Fruit fly (Drosophila melanogaster) whole organism, embryonic: Measurements from ENCODE around the gene CG32206.

Experiments
- ATbp ChIP-seq: fragments of 200-800 bp; sonication (Bioruptor generic); optimal IDR thresholded peaks from 2 replicates; lab custom pipeline; 2017; ENCODE audit warnings: missing biosample characterization, mild to moderate bottlenecking, missing genetic modification characterization, missing genetic modification reagents
- Atf6 ChIP-seq: fragments of 200-800 bp; sonication (Bioruptor generic); IDR thresholded peaks from 2 replicates; pipeline ENCODE4 v1.3.6; 2022; ENCODE audit warnings: missing biosample characterization, missing genetic modification characterization
- CG10366 ChIP-seq: fragments of 200-800 bp; sonication (Bioruptor generic); IDR thresholded peaks from 2 replicates; pipeline ENCODE4 v1.3.6; 2022; ENCODE audit warnings: missing biosample characterization, missing genetic modification characterization
- CG10543 ChIP-seq: fragments of 200-800 bp; sonication (Bioruptor generic); optimal IDR thresholded peaks from 3 replicates; lab custom pipeline; 2017; ENCODE audit warnings: missing biosample characterization, mild to moderate bottlenecking, missing genetic modification characterization, moderate library complexity
- CG10654 ChIP-seq: fragments of 200-800 bp; sonication (Bioruptor generic); optimal IDR thresholded peaks from 2 replicates; lab custom pipeline; 2016; ENCODE audit warnings: missing biosample characterization, missing genetic modification characterization
- CG11398 ChIP-seq: fragments of 200-800 bp; sonication (Bioruptor generic); optimal IDR thresholded peaks from 2 replicates; lab custom pipeline; 2016; ENCODE audit warnings: missing biosample characterization, missing genetic modification characterization
- CG14965 ChIP-seq: fragments of 200-800 bp; sonication (Bioruptor generic); optimal IDR thresholded peaks from 2 replicates; lab custom pipeline; 2016; ENCODE audit warnings: missing biosample characterization, missing genetic modification characterization, borderline replicate concordance
- CG15479 ChIP-seq: fragments of 200-800 bp; sonication (Bioruptor generic); optimal IDR thresholded peaks from 3 replicates; lab custom pipeline; 2019; ENCODE audit warnings: missing biosample characterization, mild to moderate bottlenecking, missing genetic modification characterization, moderate library complexity
- CG16779 ChIP-seq: fragments of 200-800 bp; sonication (Bioruptor generic); IDR thresholded peaks from 2 replicates; pipeline ENCODE4 v1.3.6; 2022; ENCODE audit warnings: missing biosample characterization, missing genetic modification characterization
- CG2116 ChIP-seq: fragments of 200-800 bp; sonication (Bioruptor generic); optimal IDR thresholded peaks from 3 replicates; lab custom pipeline; 2018; ENCODE audit warnings: missing biosample characterization, mild to moderate bottlenecking, missing genetic modification characterization
- CG2199 ChIP-seq: fragments of 200-800 bp; sonication (Bioruptor generic); IDR thresholded peaks from 3 replicates; pipeline ENCODE4 v1.3.6; 2022; ENCODE audit warnings: missing biosample characterization, missing genetic modification characterization
- CG3838 ChIP-seq: fragments of 200-800 bp; sonication (Bioruptor generic); optimal IDR thresholded peaks from 3 replicates; lab custom pipeline; 2016; ENCODE audit warnings: missing biosample characterization, missing genetic modification characterization
- CG4424 ChIP-seq: fragments of 200-800 bp; sonication (Bioruptor generic); optimal IDR thresholded peaks from 3 replicates; lab custom pipeline; 2016; ENCODE audit warnings: missing biosample characterization, missing genetic modification characterization
- CG4854 ChIP-seq: fragments of 200-800 bp; sonication (Bioruptor generic); optimal IDR thresholded peaks from 2 replicates; lab custom pipeline; 2016; ENCODE audit warnings: missing biosample characterization, missing genetic modification characterization, inconsistent platforms
- CG5180 ChIP-seq: fragments of 200-800 bp; sonication (Bioruptor generic); optimal IDR thresholded peaks from 3 replicates; lab custom pipeline; 2017; ENCODE audit warnings: missing biosample characterization, missing genetic modification characterization, mild to moderate bottlenecking, moderate library complexity, missing genetic modification reagents
- CG6254 ChIP-seq: fragments of 200-800 bp; sonication (Bioruptor generic); optimal IDR thresholded peaks from 3 replicates; lab custom pipeline; 2017; ENCODE audit warnings: mild to moderate bottlenecking, missing biosample characterization, missing genetic modification reagents, missing genetic modification characterization
- CG8359 ChIP-seq: fragments of 200-800 bp; sonication (Bioruptor generic); optimal IDR thresholded peaks from 2 replicates; lab custom pipeline; 2017; ENCODE audit warnings: missing biosample characterization, mild to moderate bottlenecking, missing genetic modification characterization, borderline replicate concordance
- CHES-1-like ChIP-seq: fragments of 200-800 bp; sonication (Bioruptor generic); optimal IDR thresholded peaks from 2 replicates; lab custom pipeline; 2016; ENCODE audit warnings: missing biosample characterization, missing genetic modification characterization
- D19B ChIP-seq: fragments of 200-800 bp; sonication (Bioruptor generic); optimal IDR thresholded peaks from 2 replicates; lab custom pipeline; 2017; ENCODE audit warnings: missing biosample characterization, mild to moderate bottlenecking, missing genetic modification characterization
- Dek ChIP-seq: fragments of 200-800 bp; sonication (Bioruptor generic); optimal IDR thresholded peaks from 3 replicates; lab custom pipeline; 2019; ENCODE audit warnings: missing biosample characterization, mild to moderate bottlenecking, missing genetic modification characterization, moderate library complexity
- Dll ChIP-seq: fragments of 200-800 bp; sonication (Bioruptor generic); IDR thresholded peaks from 4 replicates; pipeline ENCODE4 v1.3.6; 2022; ENCODE audit warnings: missing biosample characterization, missing genetic modification characterization; ENCODE audit not compliant: partially characterized antibody
- Doc2 ChIP-seq: fragments of 200-800 bp; sonication (Bioruptor generic); IDR thresholded peaks from 2 replicates; pipeline ENCODE4 v1.3.6; 2022; ENCODE audit warnings: missing biosample characterization, missing genetic modification characterization
- HHEX ChIP-seq: fragments of 200-800 bp; sonication (Bioruptor generic); optimal IDR thresholded peaks from 3 replicates; lab custom pipeline; 2017; ENCODE audit warnings: missing biosample characterization, mild to moderate bottlenecking, missing genetic modification characterization, missing genetic modification reagents
- Hey ChIP-seq: fragments of 200-800 bp; sonication (Bioruptor generic); optimal IDR thresholded peaks from 3 replicates; lab custom pipeline; 2018; ENCODE audit warnings: missing biosample characterization, mild to moderate bottlenecking, missing genetic modification characterization
- Lpt ChIP-seq: fragments of >200 bp; optimal IDR thresholded peaks from 2 replicates; lab custom pipeline; 2018; ENCODE audit warnings: missing biosample characterization, missing genetic modification characterization
- Med ChIP-seq: fragments of 200-800 bp; sonication (Bioruptor generic); peaks from one replicate; lab custom pipeline; 2016; ENCODE audit warnings: missing biosample characterization, missing genetic modification characterization, mild to moderate bottlenecking, inconsistent platforms, moderate library complexity
- Nf-YB ChIP-seq: fragments of 200-800 bp; sonication (Bioruptor generic); optimal IDR thresholded peaks from 3 replicates; lab custom pipeline; 2019; ENCODE audit warnings: missing biosample characterization, mild to moderate bottlenecking, missing genetic modification characterization, moderate library complexity
- Optix ChIP-seq: fragments of 200-800 bp; sonication (Bioruptor generic); IDR thresholded peaks from 3 replicates; pipeline ENCODE4 v1.3.6; 2022; ENCODE audit warnings: missing biosample characterization, missing genetic modification characterization
- Rx ChIP-seq: fragments of 200-800 bp; sonication (Bioruptor generic); IDR thresholded peaks from 2 replicates; pipeline ENCODE4 v1.3.6; 2022; ENCODE audit warnings: missing biosample characterization, missing genetic modification characterization
- Usf ChIP-seq: fragments of 200-800 bp; sonication (Bioruptor generic); optimal IDR thresholded peaks from 2 replicates; lab custom pipeline; 2017; ENCODE audit warnings: missing genotype, missing biosample characterization, missing genetic modification characterization
- abd-A ChIP-seq: fragments of 200-800 bp; sonication (Bioruptor generic); optimal IDR thresholded peaks from 3 replicates; lab custom pipeline; 2019; ENCODE audit warnings: missing biosample characterization, mild to moderate bottlenecking, missing genetic modification characterization, moderate library complexity
- ash1 ChIP-seq: fragments of 200-800 bp; sonication (Bioruptor generic); optimal IDR thresholded peaks from 2 replicates; lab custom pipeline; 2018; ENCODE audit warnings: missing biosample characterization, mild to moderate bottlenecking, missing genetic modification characterization
- chinmo ChIP-seq: fragments of 200-800 bp; sonication (Bioruptor generic); IDR thresholded peaks from 4 replicates; pipeline ENCODE4 v1.3.6; 2022; ENCODE audit warnings: missing biosample characterization, missing genetic modification characterization; ENCODE audit not compliant: partially characterized antibody
- crc ChIP-seq: fragments of 200-800 bp; sonication (Bioruptor generic); optimal IDR thresholded peaks from 2 replicates; lab custom pipeline; 2016; ENCODE audit warnings: missing biosample characterization, missing genetic modification characterization
- dmrt99B ChIP-seq: fragments of 200-800 bp; sonication (Bioruptor generic); optimal IDR thresholded peaks from 2 replicates; lab custom pipeline; 2018; ENCODE audit warnings: missing biosample characterization, mild to moderate bottlenecking, missing genetic modification characterization, moderate library complexity
- dysf ChIP-seq: fragments of 200-800 bp; sonication (Bioruptor generic); IDR thresholded peaks from 3 replicates; pipeline ENCODE4 v1.3.6; 2022; ENCODE audit warnings: missing biosample characterization, missing genetic modification characterization
- ems ChIP-seq: fragments of 200-800 bp; sonication (Bioruptor generic); optimal IDR thresholded peaks from 3 replicates; lab custom pipeline; 2016; ENCODE audit warnings: missing biosample characterization, missing genetic modification characterization
- fd64A ChIP-seq: fragments of 200-800 bp; sonication (Bioruptor generic); optimal IDR thresholded peaks from 3 replicates; lab custom pipeline; 2018; ENCODE audit warnings: missing biosample characterization, mild to moderate bottlenecking, missing genetic modification characterization
- fu2 ChIP-seq: fragments of 200-800 bp; sonication (Bioruptor generic); optimal IDR thresholded peaks from 2 replicates; lab custom pipeline; 2016; ENCODE audit warnings: missing biosample characterization, missing genetic modification characterization
- gro ChIP-seq: fragments of 200-800 bp; sonication (Bioruptor generic); optimal IDR thresholded peaks from 2 replicates; lab custom pipeline; 2016; ENCODE audit warnings: missing biosample characterization, missing genetic modification characterization
- gt ChIP-seq: fragments of 200-800 bp; sonication (Bioruptor generic); IDR thresholded peaks from 2 replicates; pipeline ENCODE4 v1.3.6; 2022; ENCODE audit warnings: missing biosample characterization, missing genetic modification characterization
- ind ChIP-seq: fragments of 200-800 bp; sonication (Bioruptor generic); optimal IDR thresholded peaks from 3 replicates; lab custom pipeline; 2016; ENCODE audit warnings: missing biosample characterization, missing genetic modification characterization
- insv ChIP-seq, 2 experiments: fragments of 200-800 bp; sonication (Bioruptor generic); optimal IDR thresholded peaks; 3 replicates each; lab custom pipeline; 2016 to 2018; ENCODE audit warnings: missing biosample characterization in 2 of 2, missing genetic modification characterization in 2 of 2
- onecut ChIP-seq: fragments of 200-800 bp; sonication (Bioruptor generic); IDR thresholded peaks from 2 replicates; pipeline ENCODE4 v1.3.6; 2022; ENCODE audit warnings: missing biosample characterization, missing genetic modification characterization
- pfk ChIP-seq: fragments of 200-800 bp; sonication (Bioruptor generic); optimal IDR thresholded peaks from 2 replicates; lab custom pipeline; 2018; ENCODE audit warnings: missing biosample characterization, mild to moderate bottlenecking, missing genetic modification characterization, moderate library complexity
- pho ChIP-seq: fragments of 200-800 bp; sonication (Bioruptor generic); optimal IDR thresholded peaks from 2 replicates; lab custom pipeline; 2016; ENCODE audit warnings: missing biosample characterization, missing genetic modification characterization
- pum ChIP-seq: fragments of 200-800 bp; sonication (Bioruptor generic); optimal IDR thresholded peaks from 2 replicates; lab custom pipeline; 2016; ENCODE audit warnings: missing biosample characterization, missing genetic modification characterization
- tin ChIP-seq: fragments of 200-800 bp; sonication (Bioruptor generic); optimal IDR thresholded peaks from 3 replicates; lab custom pipeline; 2016; ENCODE audit warnings: missing biosample characterization, missing genetic modification characterization
- tx ChIP-seq: fragments of 200-800 bp; sonication (Bioruptor generic); optimal IDR thresholded peaks from 2 replicates; lab custom pipeline; 2016; ENCODE audit warnings: missing biosample characterization, missing genetic modification characterization
- unc-4 ChIP-seq: fragments of 200-800 bp; sonication (Bioruptor generic); IDR thresholded peaks from 2 replicates; pipeline ENCODE4 v1.3.6; 2022; ENCODE audit warnings: missing biosample characterization, missing genetic modification characterization; ENCODE audit not compliant: partially characterized antibody

CG32206 gene

dm6 chr3L:19337398-19338086 is 75.2 kb downstream of the CG32206 start, which contains the start of gene pip (continued):
- no peak for TF ChIP-seq pum (GFP tag; lab: Kevin White, UChicago)
- TF ChIP-seq tin (GFP tag; lab: Kevin White, UChicago) = no peak
- no peak for TF ChIP-seq fu2 (GFP tag; lab: Kevin White, UChicago)
- peak; percentile 45 for TF ChIP-seq gro
- TF ChIP-seq Lpt (GFP tag; lab: Kevin White, UChicago) = no peak
- TF ChIP-seq CG5180 (GFP tag; lab: Kevin White, UChicago) = peak; percentile 46
- peak; percentile 30 for TF ChIP-seq crc (GFP tag; lab: Kevin White, UChicago)
- peak; percentile 66 for TF ChIP-seq CG4854
- TF ChIP-seq ems (GFP tag; lab: Kevin White, UChicago) = no peak
- TF ChIP-seq CG10366 = no peak
- peak; percentile 63 for TF ChIP-seq pfk (GFP tag; lab: Kevin White, UChicago)
- TF ChIP-seq Doc2 (GFP tag; lab: Robert Waterston, UW) = no peak
- TF ChIP-seq CG10543 (GFP tag; lab: Kevin White, UChicago) = peak; percentile 60
- no peak for TF ChIP-seq abd-A (tag; lab: Kevin White, UChicago)
- peak; percentile 58 for TF ChIP-seq CG11398 (GFP tag; lab: Kevin White, UChicago)
- no peak for TF ChIP-seq CG3838
- no peak for TF ChIP-seq Dek (tag; lab: Kevin White, UChicago)
- TF ChIP-seq Med = peak; percentile 91
- no peak for TF ChIP-seq D19B
- TF ChIP-seq ATbp (GFP tag; lab: Kevin White, UChicago) = peak; percentile 82
- TF ChIP-seq Dll = no peak
- TF ChIP-seq fd64A = peak; percentile 34
- no peak for TF ChIP-seq dmrt99B (tag; lab: Kevin White, UChicago)
- no peak for TF ChIP-seq tx (GFP tag; lab: Kevin White, UChicago)
- TF ChIP-seq Atf6 = peak; percentile 54; the same call in 1 of the 2 replicates
- TF ChIP-seq chinmo (GFP tag; lab: Robert Waterston, UW) = 0 out of 4 replicates have a peak, but pooled peaks have one; percentile 8
- TF ChIP-seq ind (GFP tag; lab: Kevin White, UChicago) = no peak
- TF ChIP-seq ash1 = no peak
- no peak for TF ChIP-seq dysf (GFP tag; lab: Robert Waterston, UW)
- TF ChIP-seq CHES-1-like (GFP tag; lab: Kevin White, UChicago) = peak; percentile 59
- TF ChIP-seq CG6254 (GFP tag; lab: Kevin White, UChicago) = peak; percentile 41
- TF ChIP-seq Rx (GFP tag; lab: Robert Waterston, UW) = no peak
- peak; percentile 72 for TF ChIP-seq CG2199 (GFP tag; lab: Robert Waterston, UW)
- peak; percentile 55 for TF ChIP-seq pho (GFP tag; lab: Kevin White, UChicago)
- peak; percentile 30 for TF ChIP-seq Hey (tag; lab: Kevin White, UChicago)
- TF ChIP-seq CG14965 (GFP tag; lab: Kevin White, UChicago) = no peak
- peak; percentile 26 for TF ChIP-seq CG2116 (GFP tag; lab: Kevin White, UChicago)
- no peak for TF ChIP-seq Nf-YB
- TF ChIP-seq unc-4 = no peak
- TF ChIP-seq CG16779 (GFP tag; lab: Robert Waterston, UW) = no peak
- TF ChIP-seq CG4424 (GFP tag; lab: Kevin White, UChicago) = no peak
- no peak for TF ChIP-seq Usf (GFP tag; lab: Kevin White, UChicago)
- TF ChIP-seq insv (GFP tag; optimal IDR thresholded peaks at IDR 0.05; lab: Kevin White, UChicago) = peak in 1 of 2 experiments; percentile 31
- no peak for TF ChIP-seq CG8359 (GFP tag; lab: Kevin White, UChicago)
- peak; percentile 71 for TF ChIP-seq HHEX (GFP tag; lab: Kevin White, UChicago)
- no peak for TF ChIP-seq CG15479 (GFP tag; lab: Kevin White, UChicago)
- peak; percentile 15; the same call in 1 of the 2 replicates for TF ChIP-seq onecut (GFP tag; lab: Robert Waterston, UW)
- TF ChIP-seq gt (GFP tag; lab: Robert Waterston, UW) = no peak
- no peak for TF ChIP-seq CG10654 (GFP tag; lab: Kevin White, UChicago)
- TF ChIP-seq Optix (GFP tag; lab: Robert Waterston, UW) = no peak
